Worm (Caenorhabditis elegans): Measurements from ENCODE around the gene hpo-34.
A peak's percentile ranks its signal among the peaks of the same experiment; 100 is the strongest.

Gene hpo-34

DNA sequence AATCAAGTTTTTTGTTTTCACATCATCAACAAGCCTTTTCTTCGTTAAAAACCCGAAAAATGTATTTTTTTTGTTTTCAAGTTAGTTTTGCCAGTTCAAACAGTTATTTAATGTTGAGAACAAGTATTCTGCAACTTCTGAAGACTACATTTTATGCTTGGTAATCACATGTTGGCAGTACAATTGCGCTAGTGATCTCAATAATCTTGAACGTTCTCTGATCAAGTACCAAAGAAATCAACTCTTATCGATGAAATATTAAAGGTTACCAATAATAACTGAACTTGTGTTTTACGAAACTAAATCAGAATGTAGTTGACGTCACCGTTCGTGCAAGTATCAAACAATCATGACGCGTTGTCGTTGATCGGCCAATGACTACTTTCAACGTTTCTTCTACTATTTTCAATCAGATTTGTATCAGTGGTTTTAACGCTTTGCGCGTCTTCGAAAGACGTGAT is 14.7 kb upstream of the hpo-34 start, which contains the start of gene C35C5.8 (continued):
- no peak for TF ChIP-seq ztf-11 (tag; optimal IDR thresholded peaks at IDR 0.05)
- TF ChIP-seq unc-62 (GFP tag; optimal IDR thresholded peaks at IDR 0.05) = no peak
- no peak for TF ChIP-seq dpl-1 (GFP tag; optimal IDR thresholded peaks at IDR 0.05)
- no peak for TF ChIP-seq unc-130 (tag; optimal IDR thresholded peaks at IDR 0.05)

DNA sequence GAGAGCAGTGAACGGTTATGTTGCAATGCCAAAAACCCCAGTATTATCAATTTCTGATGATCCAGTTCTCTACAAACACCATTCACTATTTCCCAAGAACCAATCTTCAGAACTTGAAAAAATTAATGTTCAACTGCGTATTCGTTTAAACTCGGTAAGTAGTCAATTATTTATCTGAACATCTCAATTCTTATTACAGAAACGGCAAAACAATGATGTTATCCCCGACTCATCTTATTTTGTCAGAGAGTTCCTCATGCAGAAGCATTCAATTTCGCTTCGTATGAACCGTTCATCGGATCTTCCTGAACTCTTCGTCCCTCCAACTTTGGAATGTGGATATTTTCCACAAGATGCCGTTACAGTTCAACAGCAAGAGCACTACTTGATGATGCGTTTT is 4.8 kb upstream of the hpo-34 start:
- TF ChIP-seq nhr-84 (tag; optimal IDR thresholded peaks at IDR 0.05) (no peak), hpl-2 (GFP tag; optimal IDR thresholded peaks at IDR 0.05) (no peak), ztf-11 (tag; optimal IDR thresholded peaks at IDR 0.05) (no peak), dsc-1 (tag; optimal IDR thresholded peaks at IDR 0.05) (no peak), ztf-4 (tag; optimal IDR thresholded peaks at IDR 0.05) (no peak), mdl-1 (tag; optimal IDR thresholded peaks at IDR 0.05) (no peak), sox-4 (tag; optimal IDR thresholded peaks at IDR 0.05) (no peak), efl-1 (optimal IDR thresholded peaks at IDR 0.05) (no peak), efl-1 (GFP tag; optimal IDR thresholded peaks at IDR 0.05 in 1 of 2) (no peak), rnt-1 (tag; optimal IDR thresholded peaks at IDR 0.05) (no peak), zag-1 (tag; optimal IDR thresholded peaks at IDR 0.05) (no peak), skn-1 (tag; optimal IDR thresholded peaks at IDR 0.05) (no peak), nhr-19 (GFP tag; conservative IDR thresholded peaks at IDR 0.05) (no peak), tbx-2 (tag; optimal IDR thresholded peaks at IDR 0.05) (no peak), fkh-8 (tag; optimal IDR thresholded peaks at IDR 0.05) (no peak), elt-2 (tag; optimal IDR thresholded peaks at IDR 0.05) (no peak), ets-5 (GFP tag; IDR thresholded peaks at IDR 0.05) (no peak), lin-39 (tag; optimal IDR thresholded peaks at IDR 0.05) (no peak)

DNA sequence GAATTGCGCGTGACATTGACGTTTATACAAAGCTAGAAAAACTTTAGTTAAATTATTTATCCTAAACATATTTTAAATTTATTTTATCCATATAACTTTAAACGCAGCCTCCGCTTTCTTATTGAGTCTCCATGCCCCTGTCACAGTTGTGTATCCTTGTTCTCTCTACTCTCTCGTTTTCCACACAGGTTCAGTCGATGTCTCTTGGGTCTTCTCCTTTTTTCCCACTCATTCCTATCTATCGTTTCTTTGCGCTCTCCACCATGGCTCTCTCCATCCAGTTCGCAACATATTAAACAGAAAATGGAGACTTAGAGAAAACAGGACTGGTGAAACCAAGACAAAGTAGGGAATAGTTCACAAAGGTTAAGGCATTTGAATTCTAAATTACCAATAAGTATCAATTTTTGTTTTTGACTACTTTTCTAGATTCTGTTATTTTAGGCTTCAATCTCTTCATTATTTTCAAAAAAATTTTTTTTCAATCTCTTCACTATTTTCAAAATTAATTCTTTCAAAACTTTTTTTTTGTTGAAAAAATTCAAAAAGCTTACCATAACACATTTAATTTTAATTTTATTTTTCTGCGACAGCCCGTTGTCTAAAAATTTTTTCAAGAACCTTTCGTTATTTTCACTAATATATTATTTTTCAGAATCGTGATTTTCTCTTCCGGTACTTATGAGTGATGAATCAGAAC is 3.3 kb upstream of the hpo-34 start, which contains the start of gene sdc-2:
Gene sdc-2 (plus strand): TSS at position 650 of the 700 bp plus-strand sequence.
- TF ChIP-seq xbp-1 (tag; optimal IDR thresholded peaks at IDR 0.05) (peak; percentile 30), lir-3 (tag; optimal IDR thresholded peaks at IDR 0.05; ENCODE audit: poor library complexity) (peak; percentile 49), fkh-10 (GFP tag; optimal IDR thresholded peaks at IDR 0.05) (peak; percentile 37), ceh-90 (tag; optimal IDR thresholded peaks at IDR 0.05) (no peak), mef-2 (tag; optimal IDR thresholded peaks at IDR 0.05) (no peak), fos-1 (tag; optimal IDR thresholded peaks at IDR 0.05) (no peak), sup-37 (GFP tag; optimal IDR thresholded peaks at IDR 0.05) (no peak), lin-39 (tag; optimal IDR thresholded peaks at IDR 0.05) (no peak), egl-13 (tag; optimal IDR thresholded peaks at IDR 0.05) (peak; percentile 53), dpl-1 (GFP tag; optimal IDR thresholded peaks at IDR 0.05) (no peak), lin-13 (GFP tag; optimal IDR thresholded peaks at IDR 0.05) (peak; percentile 12), blmp-1 (tag; optimal IDR thresholded peaks at IDR 0.05) (peak; percentile 66), irx-1 (tag; optimal IDR thresholded peaks at IDR 0.05) (peak; percentile 51), dsc-1 (tag; optimal IDR thresholded peaks at IDR 0.05) (peak; percentile 75), ceh-63 (GFP tag; optimal IDR thresholded peaks at IDR 0.05) (no peak), nhr-11 (tag; optimal IDR thresholded peaks at IDR 0.05) (no peak), unc-62 (GFP tag; optimal IDR thresholded peaks at IDR 0.05) (no peak), nhr-237 (tag; optimal IDR thresholded peaks at IDR 0.05) (peak; percentile 43), pqm-1 (tag; optimal IDR thresholded peaks at IDR 0.05) (no peak), nhr-77 (tag; optimal IDR thresholded peaks at IDR 0.05) (peak; percentile 85), ces-1 (GFP tag; optimal IDR thresholded peaks at IDR 0.05) (no peak), nhr-12 (tag; optimal IDR thresholded peaks at IDR 0.05) (no peak), ceh-88 (GFP tag; IDR thresholded peaks at IDR 0.05) (no peak), sptf-1 (tag; optimal IDR thresholded peaks at IDR 0.05) (no peak), zag-1 (tag; optimal IDR thresholded peaks at IDR 0.05) (no peak), efl-3 (GFP tag; optimal IDR thresholded peaks at IDR 0.05) (no peak), lin-35 (GFP tag; optimal IDR thresholded peaks at IDR 0.05) (peak; percentile 44 to 77), unc-98 (GFP tag; IDR thresholded peaks at IDR 0.05) (no peak), lin-14 (GFP tag; optimal IDR thresholded peaks at IDR 0.05) (peak; percentile 84), ztf-11 (tag; optimal IDR thresholded peaks at IDR 0.05) (peak in 1 of 2 experiments; percentile 7), ztf-4 (tag; optimal IDR thresholded peaks at IDR 0.05) (peak; percentile 70), nhr-19 (GFP tag; conservative IDR thresholded peaks at IDR 0.05) (peak; percentile 58), nhr-85 (tag) (peak; percentile 60), nhr-71 (tag; optimal IDR thresholded peaks at IDR 0.05) (peak; percentile 81), lsy-2 (tag; optimal IDR thresholded peaks at IDR 0.05) (no peak), ama-1 (optimal IDR thresholded peaks at IDR 0.05) (no peak)

All from whole organism, L1 larva.